Fruit fly (Drosophila melanogaster) whole organism, pupa: ENCODE data around the gene Cyp310a1.

Experiments used
- CG10348 ChIP-seq: fragments of 200-800 bp; sonication (Bioruptor generic); IDR thresholded peaks from 2 replicates; pipeline ENCODE4 v1.3.6; 2022; ENCODE audit warnings: missing biosample characterization, missing genetic modification characterization
- CG12605 ChIP-seq: fragments of 200-800 bp; sonication (Bioruptor generic); IDR thresholded peaks from 2 replicates; pipeline ENCODE4 v1.3.6; 2022; ENCODE audit warnings: missing biosample characterization, missing genetic modification characterization
- CG13204 ChIP-seq: fragments of 200-800 bp; sonication (Bioruptor generic); optimal IDR thresholded peaks from 2 replicates; lab custom pipeline; 2018; ENCODE audit warnings: missing biosample characterization, mild to moderate bottlenecking, missing genetic modification characterization, moderate library complexity
- CG14655 ChIP-seq: fragments of 200-800 bp; sonication (Bioruptor generic); optimal IDR thresholded peaks from 3 replicates; lab custom pipeline; 2017; ENCODE audit warnings: mild to moderate bottlenecking, missing biosample characterization, missing genetic modification reagents, missing genetic modification characterization
- CG15710 ChIP-seq: fragments of 200-800 bp; sonication (Bioruptor generic); optimal IDR thresholded peaks from 2 replicates; lab custom pipeline; 2018; ENCODE audit warnings: missing biosample characterization, mild to moderate bottlenecking, missing genetic modification characterization, moderate library complexity
- CG17806 ChIP-seq: fragments of 200-800 bp; sonication (Bioruptor generic); optimal IDR thresholded peaks from 2 replicates; lab custom pipeline; 2018; ENCODE audit warnings: missing biosample characterization, mild to moderate bottlenecking, missing genetic modification characterization, moderate library complexity
- CG32121 ChIP-seq: fragments of 200-800 bp; sonication (Bioruptor generic); IDR thresholded peaks from 2 replicates; pipeline ENCODE4 v1.3.6; 2022; ENCODE audit warnings: missing biosample characterization, missing genetic modification characterization
- CG34367 ChIP-seq: fragments of 200-800 bp; sonication (Bioruptor generic); optimal IDR thresholded peaks from 2 replicates; lab custom pipeline; 2018; ENCODE audit warnings: missing biosample characterization, mild to moderate bottlenecking, missing genetic modification characterization
- CG4496 ChIP-seq: fragments of 200-800 bp; sonication (Bioruptor generic); IDR thresholded peaks from 3 replicates; pipeline ENCODE4 v1.3.6; 2022; ENCODE audit warnings: missing biosample characterization, missing genetic modification characterization
- CG8159 ChIP-seq: fragments of 200-800 bp; sonication (Bioruptor generic); optimal IDR thresholded peaks from 3 replicates; lab custom pipeline; 2018; ENCODE audit warnings: missing biosample characterization, mild to moderate bottlenecking, missing genetic modification characterization, moderate library complexity
- CG8301 ChIP-seq: fragments of 200-800 bp; sonication (Bioruptor generic); optimal IDR thresholded peaks from 2 replicates; lab custom pipeline; 2018; ENCODE audit warnings: missing biosample characterization, mild to moderate bottlenecking, missing genetic modification characterization
- CG9948 ChIP-seq: fragments of 200-800 bp; sonication (Bioruptor generic); optimal IDR thresholded peaks from 2 replicates; lab custom pipeline; 2018; ENCODE audit warnings: missing biosample characterization, mild to moderate bottlenecking, missing genetic modification characterization, moderate library complexity
- D1 ChIP-seq: fragments of 200-800 bp; sonication (Bioruptor generic); optimal IDR thresholded peaks from 2 replicates; lab custom pipeline; 2018; ENCODE audit warnings: missing biosample characterization, mild to moderate bottlenecking, missing genetic modification characterization, moderate library complexity
- EcR ChIP-seq: fragments of 200-800 bp; sonication (Bioruptor generic); optimal IDR thresholded peaks from 3 replicates; lab custom pipeline; 2019; ENCODE audit warnings: missing biosample characterization, missing genetic modification characterization, mild to moderate bottlenecking, moderate library complexity, missing genetic modification reagents
- Ets98B ChIP-seq: fragments of 200-800 bp; sonication (Bioruptor generic); IDR thresholded peaks from 2 replicates; pipeline ENCODE4 v1.3.6; 2022; ENCODE audit warnings: missing biosample characterization, missing genetic modification characterization
- Pif1A ChIP-seq: fragments of 200-800 bp; sonication (Bioruptor generic); optimal IDR thresholded peaks from 3 replicates; lab custom pipeline; 2016; ENCODE audit warnings: missing biosample characterization, missing genetic modification characterization
- Pif1B ChIP-seq: fragments of 200-800 bp; sonication (Bioruptor generic); optimal IDR thresholded peaks from 3 replicates; lab custom pipeline; 2016; ENCODE audit warnings: missing biosample characterization, missing genetic modification characterization
- Snoo ChIP-seq: fragments of 200-800 bp; sonication (Bioruptor generic); optimal IDR thresholded peaks from 3 replicates; lab custom pipeline; 2017; ENCODE audit warnings: missing biosample characterization, mild to moderate bottlenecking, missing genetic modification characterization, inconsistent platforms
- fd96Ca ChIP-seq: fragments of 200-800 bp; sonication (Bioruptor generic); IDR thresholded peaks from 3 replicates; pipeline ENCODE4 v1.3.6; 2022; ENCODE audit warnings: missing biosample characterization, missing genetic modification characterization
- gl ChIP-seq: fragments of 200-800 bp; sonication (Bioruptor generic); optimal IDR thresholded peaks from 2 replicates; lab custom pipeline; 2018; ENCODE audit warnings: missing biosample characterization, mild to moderate bottlenecking, missing genetic modification characterization
- rn ChIP-seq: fragments of 200-800 bp; sonication (Bioruptor generic); IDR thresholded peaks from 2 replicates; pipeline ENCODE4 v1.3.6; 2022; ENCODE audit warnings: missing biosample characterization, missing genetic modification characterization

Gene Cyp310a1

DNA sequence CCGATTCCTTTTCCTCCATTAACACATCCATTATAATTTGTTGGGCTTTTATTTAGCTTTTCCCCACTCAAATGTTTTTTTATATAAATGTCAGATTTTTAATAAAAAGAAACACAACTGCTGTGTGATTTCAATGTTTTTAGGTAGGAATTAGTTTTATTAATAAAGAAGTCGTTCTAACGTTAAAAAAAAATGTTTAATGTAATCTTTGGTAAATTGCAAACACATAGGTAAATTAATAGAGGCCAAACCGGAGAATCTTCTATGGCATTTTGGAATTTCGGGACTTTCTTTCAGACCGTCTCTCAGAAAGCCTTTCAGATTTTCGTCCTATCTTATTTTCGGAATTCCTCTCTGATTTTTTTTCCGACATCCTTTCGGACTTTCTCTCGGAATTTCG, 20.4 kb upstream of the Cyp310a1 start, which contains the start of gene CG43339:
Gene CG43339, minus strand, starts transcription at position 101 of the 400 bp plus-strand sequence.
- no peak for TF ChIP-seq CG12605 (GFP tag; lab: Robert Waterston, UW)
- TF ChIP-seq CG32121 (GFP tag; lab: Robert Waterston, UW) = no peak
- TF ChIP-seq Pif1B (GFP tag; lab: Kevin White, UChicago) = no peak

DNA sequence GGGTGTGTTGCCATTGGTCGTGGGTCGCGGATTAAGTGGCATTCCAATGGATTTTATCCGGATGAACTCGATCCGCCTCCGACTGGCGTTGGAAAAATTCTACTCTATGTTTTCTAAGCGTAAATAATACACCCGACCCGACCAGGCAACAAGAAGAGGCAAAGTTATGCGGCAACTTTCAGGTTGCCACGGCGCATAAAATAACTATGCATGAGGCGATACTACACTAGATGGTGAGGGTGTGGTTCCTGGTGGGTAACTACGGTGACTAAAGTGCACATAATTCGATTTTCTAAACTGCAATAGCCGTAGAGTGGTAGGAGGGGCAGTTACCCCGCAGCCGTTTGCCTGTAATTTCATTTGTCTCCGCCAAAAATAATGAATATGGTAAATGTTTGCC, 18.3 kb upstream of the Cyp310a1 start, which contains the start of gene CG43338:
Gene CG43338, minus strand, starts transcription at position 101 of the 400 bp plus-strand sequence.
- no peak for TF ChIP-seq EcR
- no peak for TF ChIP-seq CG12605 (GFP tag; lab: Robert Waterston, UW)
- TF ChIP-seq, all 21 proteins: peak for 0

- peak; percentile 47 for TF ChIP-seq D1
- no peak for TF ChIP-seq gl (tag; lab: Kevin White, UChicago)
Observed at dm6 chr2L:18665952-18666606, 13.3 kb upstream of the Cyp310a1 start.

dm6 chr2L:18664707-18665550, 12.1 kb upstream of the Cyp310a1 start:
- TF ChIP-seq CG4496 (GFP tag; lab: Robert Waterston, UW) (peak; percentile 20; the same call in 2 of the 3 replicates), CG8301 (tag; lab: Kevin White, UChicago) (peak; percentile 88), EcR (peak; percentile 96), Pif1A (GFP tag; lab: Kevin White, UChicago) (peak; percentile 61), Pif1B (GFP tag; lab: Kevin White, UChicago) (peak; percentile 31), fd96Ca (GFP tag; lab: Robert Waterston, UW) (0 out of 3 replicates have a peak, but pooled peaks have one; percentile 18), CG34367 (peak; percentile 83), gl (tag; lab: Kevin White, UChicago) (peak; percentile 49), CG12605 (GFP tag; lab: Robert Waterston, UW) (no peak; the same call in 1 of the 2 replicates), rn (GFP tag; lab: Robert Waterston, UW) (no peak), CG17806 (peak; percentile 87), CG32121 (GFP tag; lab: Robert Waterston, UW) (no peak), CG14655 (GFP tag; lab: Kevin White, UChicago) (peak; percentile 92), CG15710 (tag; lab: Kevin White, UChicago) (peak; percentile 86), CG9948 (peak; percentile 89), CG10348 (no peak), Snoo (tag; lab: Kevin White, UChicago) (peak; percentile 82), CG8159 (tag; lab: Kevin White, UChicago) (peak; percentile 92), D1 (peak; percentile 77), Ets98B (GFP tag; lab: Robert Waterston, UW) (no peak; the same call in 1 of the 2 replicates), CG13204 (GFP tag; lab: Kevin White, UChicago) (peak; percentile 70)

dm6 chr2L:18663395-18663794, 10.6 kb upstream of the Cyp310a1 start:
- no peak for TF ChIP-seq gl (tag; lab: Kevin White, UChicago)
- peak; percentile 32 for TF ChIP-seq CG9948
- no peak for TF ChIP-seq fd96Ca (GFP tag; lab: Robert Waterston, UW)
- TF ChIP-seq CG14655 (GFP tag; lab: Kevin White, UChicago) = peak; percentile 49
- peak; percentile 35; the same call in 1 of the 2 replicates for TF ChIP-seq CG32121 (GFP tag; lab: Robert Waterston, UW)
- TF ChIP-seq CG15710 (tag; lab: Kevin White, UChicago) = no peak
- peak; percentile 34; the same call in 1 of the 3 replicates for TF ChIP-seq CG4496 (GFP tag; lab: Robert Waterston, UW)
- TF ChIP-seq CG12605 (GFP tag; lab: Robert Waterston, UW) = no peak
- TF ChIP-seq D1 = no peak
- no peak for TF ChIP-seq Snoo (tag; lab: Kevin White, UChicago)
- TF ChIP-seq CG17806 = peak; percentile 23
- peak; percentile 28 for TF ChIP-seq Pif1A (GFP tag; lab: Kevin White, UChicago)
- TF ChIP-seq Pif1B (GFP tag; lab: Kevin White, UChicago) = no peak
- TF ChIP-seq CG8301 (tag; lab: Kevin White, UChicago) = peak; percentile 35
- TF ChIP-seq CG34367 = no peak
- TF ChIP-seq Ets98B (GFP tag; lab: Robert Waterston, UW) = peak; percentile 49

dm6 chr2L:18658108-18658507, 5.3 kb upstream of the Cyp310a1 start:
- TF ChIP-seq EcR (no peak), CG14655 (GFP tag; lab: Kevin White, UChicago) (no peak), CG34367 (no peak), Pif1B (GFP tag; lab: Kevin White, UChicago) (no peak), CG10348 (no peak), CG9948 (no peak), CG13204 (GFP tag; lab: Kevin White, UChicago) (no peak), CG17806 (no peak), CG4496 (GFP tag; lab: Robert Waterston, UW) (no peak), Snoo (tag; lab: Kevin White, UChicago) (no peak), CG32121 (GFP tag; lab: Robert Waterston, UW) (no peak), rn (GFP tag; lab: Robert Waterston, UW) (no peak), fd96Ca (GFP tag; lab: Robert Waterston, UW) (no peak)
